Worm (Caenorhabditis elegans) whole organism, midembryonic: Measurements from ENCODE around the gene C25E10.13.

ENCODE experiments used
- T22C8.4 ChIP-seq: fragments of 200-800 bp; sonication (Bioruptor generic); IDR thresholded peaks from 2 replicates; pipeline ENCODE4 v1.3.6; 2022; ENCODE audit warnings: missing genetic modification characterization, missing compliant biosample characterization
- cog-1 ChIP-seq: sonication (generic microtip); optimal IDR thresholded peaks from 2 replicates; lab custom pipeline; 2016; ENCODE audit warnings: missing genetic modification characterization, missing compliant biosample characterization
- flt-1 ChIP-seq: fragments of 200-800 bp; sonication (Bioruptor generic); IDR thresholded peaks from 2 replicates; pipeline ENCODE4 v1.3.6; 2022; ENCODE audit warnings: missing genetic modification characterization, missing compliant biosample characterization
- klf-2 ChIP-seq: fragments of 200-800 bp; sonication (Bioruptor generic); conservative IDR thresholded peaks from 2 replicates; pipeline ENCODE4 v1.3.6; 2022; ENCODE audit warnings: missing genetic modification reagents, missing genetic modification characterization, missing compliant biosample characterization
- med-1 ChIP-seq: sonication (generic microtip); optimal IDR thresholded peaks from 2 replicates; lab custom pipeline; 2017; ENCODE audit warnings: missing genetic modification characterization, mild to moderate bottlenecking, missing compliant biosample characterization, antibody characterized with exemption, missing genetic modification reagents; ENCODE audit not compliant: insufficient read depth
- ref-1 ChIP-seq: fragments of 200-800 bp; sonication (Bioruptor generic); conservative IDR thresholded peaks from 2 replicates; pipeline ENCODE4 v1.3.6; 2022; ENCODE audit warnings: missing genetic modification reagents, missing genetic modification characterization, missing compliant biosample characterization
- tab-1 ChIP-seq: fragments of 200-800 bp; sonication (Bioruptor generic); IDR thresholded peaks from 2 replicates; pipeline ENCODE4 v1.3.6; 2022; ENCODE audit warnings: missing genetic modification characterization, missing compliant biosample characterization
- ztf-23 ChIP-seq: fragments of 200-800 bp; sonication (Bioruptor generic); IDR thresholded peaks from 2 replicates; pipeline ENCODE4 v1.3.6; 2022; ENCODE audit warnings: missing genetic modification reagents, missing genetic modification characterization, missing compliant biosample characterization
- ztf-29 ChIP-seq: fragments of 200-800 bp; sonication (Bioruptor generic); IDR thresholded peaks from 2 replicates; pipeline ENCODE4 v1.3.6; 2022; ENCODE audit warnings: missing genetic modification reagents, missing genetic modification characterization, missing compliant biosample characterization

The C25E10.13 gene

DNA sequence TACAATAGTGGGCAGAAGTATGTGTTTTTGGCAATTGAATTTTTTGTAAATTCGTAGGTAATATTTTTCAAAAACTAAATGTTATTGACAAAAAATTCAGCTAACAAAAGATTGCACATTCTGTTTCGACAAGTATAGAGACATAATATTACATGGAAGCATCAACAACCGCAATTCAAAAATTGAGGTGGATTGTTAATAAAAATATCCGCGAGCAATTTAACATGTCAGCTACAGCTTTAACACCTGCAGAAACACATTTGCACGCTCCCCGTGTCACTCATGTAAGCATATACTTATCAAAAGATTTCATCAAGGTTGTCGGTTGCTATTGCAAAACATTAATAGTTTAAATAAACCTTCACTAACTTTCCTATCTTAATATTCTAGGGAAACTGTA lies 23.8 kb upstream of the C25E10.13 start, which contains the start of gene srsx-34:
Gene srsx-34, plus strand, starts transcription at position 301 of the 400 bp plus-strand sequence.
- no peak for TF ChIP-seq ref-1 (GFP tag; lab: Robert Waterston, UW)
- TF ChIP-seq cog-1 (tag; lab: Kevin White, UChicago) = no peak
- TF ChIP-seq ztf-29 (GFP tag; lab: Robert Waterston, UW) = no peak
- TF ChIP-seq med-1 (GFP tag; lab: Kevin White, UChicago) = no peak
- TF ChIP-seq klf-2 (GFP tag; lab: Robert Waterston, UW) = no peak
- no peak for TF ChIP-seq flt-1 (GFP tag; lab: Robert Waterston, UW)
- no peak for TF ChIP-seq tab-1 (GFP tag; lab: Robert Waterston, UW)
- no peak for TF ChIP-seq ztf-23 (GFP tag; lab: Robert Waterston, UW)
- no peak for TF ChIP-seq T22C8.4

DNA sequence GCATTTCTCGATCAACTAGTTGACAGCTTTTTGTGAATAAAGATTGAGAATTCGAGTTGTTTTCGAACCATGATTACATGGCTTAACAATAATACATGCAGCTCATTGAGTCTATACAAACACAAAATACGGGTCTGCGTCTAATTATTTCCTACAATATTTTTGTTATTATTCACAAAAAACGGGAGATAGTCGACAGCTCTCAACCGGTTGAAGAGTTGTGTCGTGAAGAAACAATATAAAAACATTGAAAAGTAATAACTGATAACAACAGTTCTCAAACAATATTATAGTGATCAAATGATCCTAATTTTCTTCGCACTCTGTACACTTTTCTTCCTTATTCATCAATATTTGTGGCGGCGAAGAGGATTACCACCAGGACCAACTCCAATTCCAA lies 18.5 kb upstream of the C25E10.13 start, which contains the start of gene cyp-33B1:
Gene cyp-33B1, plus strand, starts transcription at position 301 of the 400 bp plus-strand sequence.
- TF ChIP-seq ztf-29 (GFP tag; lab: Robert Waterston, UW) = no peak
- no peak for TF ChIP-seq cog-1 (tag; lab: Kevin White, UChicago)
- no peak for TF ChIP-seq ztf-23 (GFP tag; lab: Robert Waterston, UW)
- TF ChIP-seq med-1 (GFP tag; lab: Kevin White, UChicago) = no peak
- TF ChIP-seq ref-1 (GFP tag; lab: Robert Waterston, UW) = no peak
- no peak for TF ChIP-seq tab-1 (GFP tag; lab: Robert Waterston, UW)
- TF ChIP-seq klf-2 (GFP tag; lab: Robert Waterston, UW) = no peak
- TF ChIP-seq flt-1 (GFP tag; lab: Robert Waterston, UW) = no peak
- TF ChIP-seq T22C8.4 = no peak

DNA sequence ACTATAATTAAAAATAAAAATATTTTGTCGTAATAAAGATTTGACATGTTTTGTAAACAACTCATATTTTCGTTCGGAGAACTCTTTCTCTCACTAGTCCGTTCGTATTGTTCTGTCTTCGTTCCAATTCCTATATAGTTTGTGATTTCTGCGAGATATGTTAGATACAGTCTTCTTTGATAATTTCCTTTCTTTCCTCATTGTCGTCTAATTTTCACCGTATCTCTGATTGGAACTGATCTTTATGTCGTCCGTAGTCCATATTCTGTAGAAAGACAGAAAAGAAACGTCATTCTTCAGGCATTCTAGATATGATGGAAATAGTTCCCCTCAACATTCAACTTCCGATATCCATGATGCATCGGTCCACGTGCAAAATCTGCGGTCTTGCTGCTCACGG lies 14.7 kb upstream of the C25E10.13 start, which contains the start of gene nhr-30:
Gene nhr-30, plus strand, starts transcription at position 301 of the 400 bp plus-strand sequence.
- TF ChIP-seq tab-1 (GFP tag; lab: Robert Waterston, UW) (no peak), klf-2 (GFP tag; lab: Robert Waterston, UW) (no peak), ztf-29 (GFP tag; lab: Robert Waterston, UW) (no peak), flt-1 (GFP tag; lab: Robert Waterston, UW) (no peak), ref-1 (GFP tag; lab: Robert Waterston, UW) (no peak), cog-1 (tag; lab: Kevin White, UChicago) (no peak), ztf-23 (GFP tag; lab: Robert Waterston, UW) (no peak), med-1 (GFP tag; lab: Kevin White, UChicago) (no peak), T22C8.4 (no peak)

DNA sequence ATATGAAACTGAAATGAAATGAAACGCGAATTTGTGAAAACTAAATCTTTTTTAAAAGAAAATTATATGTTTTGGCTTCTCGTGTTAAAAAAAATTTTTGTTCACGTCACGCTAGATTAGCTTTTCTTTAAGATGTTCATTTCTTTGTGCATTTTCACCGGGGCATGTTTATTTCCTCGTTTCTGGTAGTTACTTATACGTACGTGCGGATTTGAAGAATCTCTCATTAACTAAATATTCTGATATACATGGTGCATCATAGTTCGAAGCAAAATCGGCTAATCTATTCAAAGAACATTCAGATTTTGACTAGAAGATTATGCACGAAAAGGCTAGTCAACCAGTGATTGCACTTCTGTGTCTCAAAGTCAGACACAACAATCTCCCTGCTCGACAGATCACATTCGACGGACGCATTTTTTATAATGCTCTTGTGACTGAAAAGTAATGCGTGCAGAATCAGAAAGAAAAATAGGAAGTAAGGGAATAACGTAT lies 11.9 kb upstream of the C25E10.13 start, which contains the start of gene C25E10.17:
Gene C25E10.17, minus strand, starts transcription at position 51 of the 495 bp plus-strand sequence.
- TF ChIP-seq ztf-23 (GFP tag; lab: Robert Waterston, UW) = no peak

DNA sequence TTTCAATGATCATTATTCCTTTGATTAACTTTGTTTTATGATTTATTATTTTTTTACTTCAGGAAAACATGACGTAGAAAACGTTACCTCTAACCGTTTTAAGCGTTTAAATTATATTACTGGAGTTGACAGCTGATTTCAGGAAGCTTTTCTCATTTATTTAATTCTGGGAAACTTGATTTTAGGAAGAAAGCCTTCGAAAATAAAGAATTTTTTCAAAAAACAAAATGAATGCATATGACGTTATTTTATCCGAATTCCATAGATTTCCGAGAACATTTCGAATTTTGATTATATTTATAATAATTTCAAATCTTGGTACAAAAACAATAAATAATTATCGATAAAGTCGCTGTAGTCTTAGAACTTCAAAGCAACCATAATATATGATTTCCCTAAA lies 10.3 kb upstream of the C25E10.13 start:
- TF ChIP-seq ztf-29 (GFP tag; lab: Robert Waterston, UW) = no peak

DNA sequence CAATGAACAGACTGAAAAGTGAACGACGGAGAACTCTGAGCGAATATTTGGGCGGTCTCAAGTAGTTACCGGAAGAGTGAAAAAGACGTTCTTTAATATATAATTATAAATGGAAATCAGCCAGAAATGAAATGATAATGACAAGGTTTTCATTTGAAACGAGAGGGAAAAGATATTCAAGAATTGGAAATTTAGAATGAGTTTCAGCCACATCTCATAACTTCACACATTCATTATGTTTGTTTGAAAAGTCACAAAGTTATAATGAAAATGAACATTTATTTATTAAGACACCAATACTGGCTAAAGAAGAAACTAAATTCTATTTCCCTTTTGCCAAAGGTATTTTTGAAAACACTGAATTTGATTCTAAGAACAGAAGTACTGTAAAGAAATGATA lies 8.4 kb upstream of the C25E10.13 start, which contains the start of gene C25E10.7:
Gene C25E10.7, minus strand, starts transcription at position 101 of the 400 bp plus-strand sequence.
- TF ChIP-seq flt-1 (GFP tag; lab: Robert Waterston, UW) (no peak), klf-2 (GFP tag; lab: Robert Waterston, UW) (no peak), med-1 (GFP tag; lab: Kevin White, UChicago) (no peak), T22C8.4 (no peak), tab-1 (GFP tag; lab: Robert Waterston, UW) (no peak), ztf-29 (GFP tag; lab: Robert Waterston, UW) (no peak)

DNA sequence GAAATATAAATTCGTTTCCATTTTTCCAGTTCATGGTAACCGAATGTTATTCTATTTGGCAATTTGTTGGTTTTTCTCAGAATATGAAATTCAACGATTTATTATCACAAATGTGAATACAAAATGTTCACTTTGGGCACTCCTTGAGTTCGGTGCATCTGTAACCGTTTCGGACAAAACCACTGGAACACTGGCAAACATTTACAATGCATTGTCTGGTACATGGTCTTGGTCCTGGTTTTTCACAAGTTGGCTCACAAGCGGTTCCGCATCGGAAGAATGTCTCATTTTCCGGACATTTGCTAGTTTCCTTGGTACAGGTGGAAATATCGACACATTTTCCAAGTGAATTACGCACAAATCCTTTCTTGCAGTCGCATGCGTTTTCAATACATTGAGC lies 6.3 kb upstream of the C25E10.13 start:
- TF ChIP-seq ztf-23 (GFP tag; lab: Robert Waterston, UW) (no peak), cog-1 (tag; lab: Kevin White, UChicago) (no peak), flt-1 (GFP tag; lab: Robert Waterston, UW) (no peak), tab-1 (GFP tag; lab: Robert Waterston, UW) (no peak), T22C8.4 (no peak), med-1 (GFP tag; lab: Kevin White, UChicago) (no peak), ztf-29 (GFP tag; lab: Robert Waterston, UW) (no peak), klf-2 (GFP tag; lab: Robert Waterston, UW) (no peak), ref-1 (GFP tag; lab: Robert Waterston, UW) (no peak)

DNA sequence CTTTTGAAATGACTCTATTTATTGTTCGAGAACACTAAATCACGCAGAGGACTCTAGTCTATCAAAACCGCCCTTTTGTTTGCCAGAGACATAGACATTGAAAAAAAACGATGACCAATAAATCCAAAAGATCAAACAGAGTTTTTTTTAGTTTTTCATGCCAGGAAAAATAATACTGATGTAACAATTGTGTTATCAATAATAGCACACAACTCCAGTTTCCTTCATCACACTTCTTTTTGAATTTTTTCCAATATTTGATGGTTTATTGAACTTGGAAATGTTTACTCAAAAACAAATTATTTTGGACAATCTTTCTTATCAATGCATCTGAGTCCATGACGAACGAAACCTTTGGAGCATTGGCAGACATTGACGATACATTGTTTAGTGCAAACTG lies 5.6 kb upstream of the C25E10.13 start, which contains the start of gene C25E10.8:
Gene C25E10.8, minus strand, starts transcription at position 101 of the 400 bp plus-strand sequence.
- no peak for TF ChIP-seq cog-1 (tag; lab: Kevin White, UChicago)
- TF ChIP-seq med-1 (GFP tag; lab: Kevin White, UChicago) = no peak
- TF ChIP-seq klf-2 (GFP tag; lab: Robert Waterston, UW) = no peak
- no peak for TF ChIP-seq ztf-29 (GFP tag; lab: Robert Waterston, UW)
- TF ChIP-seq ref-1 (GFP tag; lab: Robert Waterston, UW) = no peak
- TF ChIP-seq T22C8.4 = no peak

DNA sequence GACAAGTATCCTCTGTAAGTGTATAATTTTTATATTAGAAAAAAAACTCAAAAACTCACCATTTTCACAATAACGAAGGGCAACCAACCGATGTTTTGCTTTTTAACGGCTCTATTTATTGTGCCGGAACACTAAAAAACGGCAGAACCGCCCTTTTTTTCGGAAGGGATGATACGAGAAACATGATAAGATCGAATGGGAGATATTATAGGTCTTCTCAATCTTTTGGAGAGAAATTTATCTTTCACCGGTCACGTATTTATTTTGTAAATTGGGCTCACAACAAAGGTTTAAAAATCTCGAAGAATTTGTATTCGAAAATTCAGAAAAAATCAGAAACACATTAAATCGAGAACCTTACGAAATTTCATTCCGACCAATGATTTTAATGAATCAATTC lies 4.8 kb upstream of the C25E10.13 start, which contains the start of gene swm-1:
Gene swm-1, minus strand, starts transcription at position 101 of the 400 bp plus-strand sequence.
- no peak for TF ChIP-seq tab-1 (GFP tag; lab: Robert Waterston, UW)

DNA sequence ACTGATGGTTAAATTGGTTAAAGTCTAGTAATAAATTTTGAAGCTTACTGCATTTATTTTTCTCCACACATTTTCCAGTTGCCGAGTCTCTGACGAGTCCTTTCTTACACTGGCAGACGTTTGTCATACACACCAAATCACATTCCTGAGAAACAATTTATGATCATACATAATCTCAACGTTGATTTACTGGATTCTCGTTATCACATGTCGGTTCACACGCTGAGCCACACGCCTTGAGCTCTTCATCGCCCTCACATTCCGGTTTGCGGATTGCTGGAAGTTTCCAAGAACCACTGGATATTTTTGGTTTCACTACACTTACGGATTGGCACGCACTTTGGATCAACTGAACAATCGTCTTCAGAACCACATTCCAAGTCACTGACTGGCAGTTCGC lies 3.9 kb upstream of the C25E10.13 start:
- no peak for TF ChIP-seq flt-1 (GFP tag; lab: Robert Waterston, UW)
- TF ChIP-seq ref-1 (GFP tag; lab: Robert Waterston, UW) = no peak
- no peak for TF ChIP-seq klf-2 (GFP tag; lab: Robert Waterston, UW)
- no peak for TF ChIP-seq T22C8.4
- TF ChIP-seq tab-1 (GFP tag; lab: Robert Waterston, UW) = no peak
- TF ChIP-seq cog-1 (tag; lab: Kevin White, UChicago) = no peak
- no peak for TF ChIP-seq ztf-23 (GFP tag; lab: Robert Waterston, UW)
